Worm (Caenorhabditis elegans): ENCODE data around the gene htp-1.

htp-1 gene

DNA sequence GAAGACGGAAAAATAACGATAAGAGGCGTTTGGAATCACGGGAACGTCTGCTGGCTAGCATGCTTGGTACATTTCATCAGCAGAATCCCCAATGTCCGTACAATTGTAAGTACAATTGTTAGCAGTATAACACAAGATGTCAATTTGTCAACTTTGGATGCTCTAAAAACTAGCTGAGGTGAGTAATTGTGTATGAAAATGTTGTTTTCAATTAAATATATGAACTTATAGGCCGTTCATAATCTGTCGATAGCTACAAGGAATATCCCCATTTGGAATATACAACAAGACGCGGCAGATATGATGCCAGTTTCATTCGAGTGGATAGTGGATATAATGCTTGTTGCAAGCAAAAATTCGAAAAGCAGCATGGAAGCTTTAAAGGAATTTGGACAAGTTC, 6.3 kb downstream of the htp-1 start, which contains the start of gene F41H10.12:
TSS of gene F41H10.12 (plus strand) at position 301 of the 400 bp plus-strand sequence.
- TF ChIP-seq daf-19 (GFP tag; conservative IDR thresholded peaks at IDR 0.05) (no peak), ctbp-1 (GFP tag; IDR thresholded peaks at IDR 0.05) (no peak), jun-1 (tag; optimal IDR thresholded peaks at IDR 0.05) (no peak), zip-2 (tag; optimal IDR thresholded peaks at IDR 0.05) (no peak), lin-39 (tag; optimal IDR thresholded peaks at IDR 0.05) (no peak), pqm-1 (tag; optimal IDR thresholded peaks at IDR 0.05) (no peak), lin-38 (GFP tag; IDR thresholded peaks at IDR 0.05) (no peak), ZK546.5 (tag; optimal IDR thresholded peaks at IDR 0.05) (no peak), nhr-76 (tag; optimal IDR thresholded peaks at IDR 0.05) (no peak), R02D3.7 (tag; optimal IDR thresholded peaks at IDR 0.05) (no peak), D1046.2 (GFP tag; IDR thresholded peaks at IDR 0.05) (no peak), fkh-10 (GFP tag; optimal IDR thresholded peaks at IDR 0.05) (no peak), dmd-9 (GFP tag; IDR thresholded peaks at IDR 0.05) (no peak), egl-43 (GFP tag; IDR thresholded peaks at IDR 0.05) (no peak), Y75B8A.6 (GFP tag; IDR thresholded peaks at IDR 0.05) (no peak), snpc-1.2 (GFP tag; IDR thresholded peaks at IDR 0.05) (no peak), Y5F2A.4 (GFP tag; optimal IDR thresholded peaks at IDR 0.05) (no peak)

DNA sequence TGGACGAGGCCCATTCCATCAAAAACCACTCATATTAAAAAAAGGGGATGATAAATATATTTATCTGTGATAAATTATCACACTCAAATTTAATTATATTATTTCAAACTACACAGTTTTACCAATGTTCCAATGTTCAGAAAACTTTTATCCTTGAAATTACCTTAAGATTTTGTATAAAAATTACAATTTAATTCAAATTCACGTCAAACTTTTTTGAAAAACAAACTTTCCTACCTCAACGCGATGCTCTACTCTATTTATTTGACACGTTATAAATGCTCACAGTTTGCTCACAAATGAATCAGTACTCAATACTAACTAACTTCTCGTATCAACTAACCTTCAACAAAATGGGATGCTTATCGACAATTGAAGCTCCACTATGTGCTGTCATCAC, 8.7 kb downstream of the htp-1 start, which contains the start of gene F41H10.1:
TSS of gene F41H10.1 (plus strand) at position 301 of the 400 bp plus-strand sequence.
- no peak for TF ChIP-seq jun-1 (tag; optimal IDR thresholded peaks at IDR 0.05)
- no peak for TF ChIP-seq lsy-2 (tag; optimal IDR thresholded peaks at IDR 0.05)
- TF ChIP-seq nhr-42 (GFP tag; IDR thresholded peaks at IDR 0.05), result no peak

DNA sequence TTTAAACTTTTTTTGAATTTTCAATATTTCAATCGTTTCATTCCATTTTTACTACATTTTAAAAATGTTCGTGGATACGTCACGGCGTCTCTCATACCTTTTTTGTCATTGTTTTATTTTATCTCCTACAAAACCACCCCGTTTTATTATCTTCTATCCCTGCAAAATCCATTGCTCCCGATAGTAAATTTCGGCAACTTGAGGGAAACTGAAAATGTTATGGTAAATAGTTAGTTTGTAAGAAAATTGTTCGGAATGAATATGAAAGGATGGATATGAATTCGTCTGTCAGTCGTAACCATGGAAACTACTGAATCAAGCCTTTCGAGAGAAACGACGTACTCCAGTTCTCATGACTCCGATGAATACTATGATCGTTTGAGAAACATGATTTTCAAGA, 10.0 kb downstream of the htp-1 start, which contains the start of gene F41H10.2:
TSS of gene F41H10.2 (plus strand) at position 301 of the 400 bp plus-strand sequence.
- TF ChIP-seq nhr-28 (tag; optimal IDR thresholded peaks at IDR 0.05), result no peak
- TF ChIP-seq nhr-76 (tag; optimal IDR thresholded peaks at IDR 0.05), result no peak
- TF ChIP-seq hmg-1.1 (GFP tag; IDR thresholded peaks at IDR 0.05), result no peak
- peak; percentile 66 for TF ChIP-seq aha-1 (tag)
- no peak for TF ChIP-seq dmd-9 (GFP tag; IDR thresholded peaks at IDR 0.05)
- no peak for TF ChIP-seq ama-1 (optimal IDR thresholded peaks at IDR 0.05)

DNA sequence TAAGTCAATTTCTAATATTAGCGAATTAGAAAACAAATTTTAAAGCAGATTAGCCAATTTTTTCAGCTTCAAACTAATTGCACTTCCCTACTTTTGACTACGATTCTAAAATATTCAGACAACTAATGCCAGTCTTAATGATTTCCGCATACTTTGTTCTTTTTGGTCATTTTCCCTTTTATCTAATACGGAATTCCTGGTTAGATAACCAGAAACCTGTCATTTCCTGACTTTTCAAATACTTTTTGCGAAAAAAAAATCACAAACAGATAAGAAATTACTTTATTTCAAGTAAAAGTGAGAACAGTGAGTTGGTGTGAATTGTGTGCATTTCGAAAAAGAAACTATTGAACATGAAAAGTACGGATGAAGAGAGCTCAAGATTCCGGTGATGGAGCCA, 11.2 kb downstream of the htp-1 start:
- TF ChIP-seq nhr-28 (tag; optimal IDR thresholded peaks at IDR 0.05) (peak; percentile 53), nhr-11 (tag; optimal IDR thresholded peaks at IDR 0.05) (no peak), pha-4 (GFP tag; IDR thresholded peaks at IDR 0.05) (no peak), pha-4 (tag; optimal IDR thresholded peaks at IDR 0.05) (no peak), lin-1 (GFP tag; IDR thresholded peaks at IDR 0.05) (no peak), daf-16 (GFP tag; optimal IDR thresholded peaks at IDR 0.05) (no peak), daf-16 (tag; optimal IDR thresholded peaks at IDR 0.05) (peak; percentile 65), set-16 (GFP tag; IDR thresholded peaks at IDR 0.05) (no peak), nhr-111 (GFP tag; optimal IDR thresholded peaks at IDR 0.05) (no peak), ama-1 (optimal IDR thresholded peaks at IDR 0.05) (no peak), tra-1 (GFP tag; IDR thresholded peaks at IDR 0.05) (peak; percentile 61; the same call in 1 of the 2 replicates), dmd-6 (GFP tag; IDR thresholded peaks at IDR 0.05) (peak; percentile 77), dve-1 (tag; optimal IDR thresholded peaks at IDR 0.05; ENCODE audit: insufficient read depth) (peak; percentile 70), ceh-62 (tag; optimal IDR thresholded peaks at IDR 0.05) (no peak), php-3 (GFP tag; IDR thresholded peaks at IDR 0.05) (0 out of 2 replicates have a peak, but pooled peaks have one; percentile 16), lin-38 (GFP tag; IDR thresholded peaks at IDR 0.05) (no peak), hlh-11 (tag; optimal IDR thresholded peaks at IDR 0.05) (peak; percentile 14), skn-1 (tag; optimal IDR thresholded peaks at IDR 0.05) (no peak), cey-2 (tag; optimal IDR thresholded peaks at IDR 0.05; ENCODE audit: borderline replicate concordance, insufficient read depth) (no peak), snpc-1.2 (GFP tag; IDR thresholded peaks at IDR 0.05) (no peak), snpc-4 (tag; optimal IDR thresholded peaks at IDR 0.05) (no peak), ZK546.5 (tag; optimal IDR thresholded peaks at IDR 0.05) (no peak)

Measured in whole organism, L4 larva.